Fruit fly (Drosophila melanogaster): ENCODE results near the gene Elys.

Gene Elys

DNA sequence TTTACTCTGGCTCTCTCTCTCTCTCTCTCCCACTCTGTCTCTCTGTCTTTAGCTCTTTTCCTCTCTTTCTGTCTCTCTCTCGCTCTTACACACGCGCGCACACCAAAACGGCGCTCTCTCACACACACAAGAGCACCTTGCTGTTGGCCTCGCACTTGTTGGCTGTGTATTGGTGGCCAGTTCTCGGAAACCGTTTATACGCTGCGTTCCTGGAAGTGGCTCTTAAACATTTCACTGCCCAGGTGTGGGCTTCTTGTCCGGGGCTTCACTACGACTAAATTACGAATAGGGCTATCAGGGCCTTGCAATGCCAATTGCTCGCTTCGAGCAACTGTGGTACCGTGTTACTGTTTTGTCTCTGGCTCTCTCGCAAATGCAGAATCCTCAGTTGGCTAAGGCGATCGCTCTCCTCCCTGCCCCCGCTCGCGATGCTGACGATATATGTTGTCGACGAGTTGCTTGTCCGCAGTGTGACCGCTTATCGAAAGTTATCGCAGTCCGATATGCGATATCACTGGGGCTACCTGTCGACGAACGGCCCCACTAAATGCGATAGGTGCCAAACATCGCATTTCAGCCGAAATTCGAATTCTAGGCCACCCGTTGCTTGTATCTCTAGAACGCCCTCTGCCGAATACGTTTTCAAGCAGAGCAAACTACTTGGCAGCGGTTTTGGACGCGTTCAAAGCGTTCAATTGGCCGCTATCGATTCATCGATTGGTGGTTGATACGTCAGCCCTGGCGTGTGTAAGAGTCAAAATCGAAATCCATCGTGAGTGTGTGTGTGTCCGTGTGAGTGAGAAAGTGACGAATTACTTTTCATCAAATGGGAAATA, 31.2 kb downstream of the Elys start, which contains the start of the genes dome and Ubqn (continued):
- TF ChIP-seq Optix (GFP tag; IDR thresholded peaks at IDR 0.05), result no peak
- TF ChIP-seq Rfx (GFP tag; IDR thresholded peaks at IDR 0.05), result no peak
- TF ChIP-seq CG7987 (GFP tag; optimal IDR thresholded peaks at IDR 0.05), result no peak
- no peak for TF ChIP-seq Vsx1 (GFP tag; optimal IDR thresholded peaks at IDR 0.05)
- peak; percentile 42 for TF ChIP-seq CG3995 (GFP tag; optimal IDR thresholded peaks at IDR 0.05)
- no peak for TF ChIP-seq Drgx (GFP tag; IDR thresholded peaks at IDR 0.05)
- TF ChIP-seq CG6254 (GFP tag; optimal IDR thresholded peaks at IDR 0.05), result no peak
- no peak for TF ChIP-seq twi (tag; optimal IDR thresholded peaks at IDR 0.05)
- 0 out of 3 replicates have a peak, but pooled peaks have one; percentile 9 for TF ChIP-seq gce (GFP tag; IDR thresholded peaks at IDR 0.05)
- no peak for TF ChIP-seq Atf-2 (GFP tag; optimal IDR thresholded peaks at IDR 0.05)
- TF ChIP-seq Hsf (GFP tag; optimal IDR thresholded peaks at IDR 0.05), result peak; percentile 12
- peak; percentile 74 for TF ChIP-seq nmo (GFP tag; optimal IDR thresholded peaks at IDR 0.05)
- TF ChIP-seq Hand (GFP tag; optimal IDR thresholded peaks at IDR 0.05), result peak; percentile 30
- no peak for TF ChIP-seq oc (tag; optimal IDR thresholded peaks at IDR 0.05)
- TF ChIP-seq Dbx (GFP tag; IDR thresholded peaks at IDR 0.05), result peak; percentile 32; the same call in 1 of the 3 replicates
- TF ChIP-seq NC2α (GFP tag; optimal IDR thresholded peaks at IDR 0.05), result no peak
- TF ChIP-seq CG17359 (tag; optimal IDR thresholded peaks at IDR 0.05), result no peak
- no peak for TF ChIP-seq CG18619 (GFP tag; optimal IDR thresholded peaks at IDR 0.05)
- no peak for TF ChIP-seq sob (GFP tag; IDR thresholded peaks at IDR 0.05)
- no peak for TF ChIP-seq Gsc (GFP tag; IDR thresholded peaks at IDR 0.05)
- TF ChIP-seq Max (GFP tag; optimal IDR thresholded peaks at IDR 0.05), result peak; percentile 1
- TF ChIP-seq odd (GFP tag; optimal IDR thresholded peaks at IDR 0.05), result peak; percentile 11
- TF ChIP-seq CG12155 (GFP tag; optimal IDR thresholded peaks at IDR 0.05), result peak; percentile 78
- no peak for TF ChIP-seq CG32772 (GFP tag; IDR thresholded peaks at IDR 0.05)
- no peak for TF ChIP-seq jing (GFP tag; optimal IDR thresholded peaks at IDR 0.05)
- TF ChIP-seq GATAe (GFP tag; conservative IDR thresholded peaks at IDR 0.05), result no peak
- no peak for TF ChIP-seq CG4707 (GFP tag; optimal IDR thresholded peaks at IDR 0.05)
- no peak for TF ChIP-seq Fer2 (tag; optimal IDR thresholded peaks at IDR 0.05)
- TF ChIP-seq CG30020 (tag; optimal IDR thresholded peaks at IDR 0.05), result peak; percentile 63
- TF ChIP-seq wek (GFP tag; optimal IDR thresholded peaks at IDR 0.05), result peak; percentile 2
- TF ChIP-seq usp (GFP tag; optimal IDR thresholded peaks at IDR 0.05), result no peak
- no peak for TF ChIP-seq Dfd (GFP tag; optimal IDR thresholded peaks at IDR 0.05)
- TF ChIP-seq danr (GFP tag; IDR thresholded peaks at IDR 0.05), result 0 out of 2 replicates have a peak, but pooled peaks have one; percentile 7
- TF ChIP-seq Hr51 (GFP tag; optimal IDR thresholded peaks at IDR 0.05), result no peak
- TF ChIP-seq peb (GFP tag; IDR thresholded peaks at IDR 0.05), result no peak
- TF ChIP-seq Sox102F (GFP tag; optimal IDR thresholded peaks at IDR 0.05), result no peak
- no peak for TF ChIP-seq Xrp1 (GFP tag; IDR thresholded peaks at IDR 0.05)
- no peak for TF ChIP-seq CG31388 (GFP tag; optimal IDR thresholded peaks at IDR 0.05)
- no peak for TF ChIP-seq prd (optimal IDR thresholded peaks at IDR 0.05)
- TF ChIP-seq prd (GFP tag; IDR thresholded peaks at IDR 0.05), result no peak
- TF ChIP-seq Dip3 (GFP tag; optimal IDR thresholded peaks at IDR 0.05), result peak; percentile 36
- peak; percentile 84 for TF ChIP-seq CG34376 (GFP tag; optimal IDR thresholded peaks at IDR 0.05)
- TF ChIP-seq org-1 (GFP tag; optimal IDR thresholded peaks at IDR 0.05), result no peak
- TF ChIP-seq ranshi (GFP tag; IDR thresholded peaks at IDR 0.05), result no peak
- peak; percentile 39 for TF ChIP-seq CG2120 (GFP tag; optimal IDR thresholded peaks at IDR 0.05)
- TF ChIP-seq CG34422 (GFP tag; IDR thresholded peaks at IDR 0.05), result no peak
- TF ChIP-seq CG13894 (tag; optimal IDR thresholded peaks at IDR 0.05), result peak; percentile 33
- TF ChIP-seq sim (GFP tag; IDR thresholded peaks at IDR 0.05), result no peak
- TF ChIP-seq Kr (GFP tag; optimal IDR thresholded peaks at IDR 0.05), result no peak
- TF ChIP-seq CG17612 (GFP tag; IDR thresholded peaks at IDR 0.05), result no peak

Data from whole organism, embryonic.